Fruit fly (Drosophila melanogaster) whole organism, embryonic: Measurements from ENCODE around the gene CG34293.

Source experiments
- Abd-B ChIP-seq: fragments of 200-800 bp; sonication (Bioruptor generic); optimal IDR thresholded peaks from 2 replicates; lab custom pipeline; 2018; ENCODE audit warnings: missing biosample characterization, mild to moderate bottlenecking, missing genetic modification characterization, moderate library complexity
- CG10274 ChIP-seq: fragments of 200-800 bp; sonication (Bioruptor generic); optimal IDR thresholded peaks from 3 replicates; lab custom pipeline; 2017; ENCODE audit warnings: missing biosample characterization, mild to moderate bottlenecking, missing genetic modification characterization
- CG11696 ChIP-seq: fragments of 200-800 bp; sonication (Bioruptor generic); IDR thresholded peaks from 2 replicates; pipeline ENCODE4 v1.3.6; 2022; ENCODE audit warnings: missing biosample characterization, missing genetic modification characterization
- CG18476 ChIP-seq: fragments of 200-800 bp; sonication (Bioruptor generic); optimal IDR thresholded peaks from 2 replicates; lab custom pipeline; 2016; ENCODE audit warnings: missing biosample characterization, mild to moderate bottlenecking, missing genetic modification characterization
- CG2116 ChIP-seq: fragments of 200-800 bp; sonication (Bioruptor generic); optimal IDR thresholded peaks from 3 replicates; lab custom pipeline; 2018; ENCODE audit warnings: missing biosample characterization, mild to moderate bottlenecking, missing genetic modification characterization
- CG2199 ChIP-seq: fragments of 200-800 bp; sonication (Bioruptor generic); IDR thresholded peaks from 3 replicates; pipeline ENCODE4 v1.3.6; 2022; ENCODE audit warnings: missing biosample characterization, missing genetic modification characterization
- CG2202 ChIP-seq: fragments of 200-800 bp; sonication (Bioruptor generic); optimal IDR thresholded peaks from 2 replicates; lab custom pipeline; 2018; ENCODE audit warnings: missing biosample characterization, mild to moderate bottlenecking, missing genetic modification characterization
- CG3065 ChIP-seq: fragments of 200-800 bp; sonication (Bioruptor generic); optimal IDR thresholded peaks from 2 replicates; lab custom pipeline; 2016; ENCODE audit warnings: missing biosample characterization, missing genetic modification characterization
- CG34422 ChIP-seq: fragments of 200-800 bp; sonication (Bioruptor generic); IDR thresholded peaks from 3 replicates; pipeline ENCODE4 v1.3.6; 2022; ENCODE audit warnings: missing biosample characterization, missing genetic modification characterization
- CG5245 ChIP-seq: fragments of 200-800 bp; sonication (Bioruptor generic); optimal IDR thresholded peaks from 3 replicates; lab custom pipeline; 2016; ENCODE audit warnings: missing biosample characterization, missing genetic modification characterization
- CG5953 ChIP-seq: fragments of 200-800 bp; sonication (Bioruptor generic); IDR thresholded peaks from 2 replicates; pipeline ENCODE4 v1.3.6; 2022; ENCODE audit warnings: missing biosample characterization, missing genetic modification characterization
- CG7928 ChIP-seq: fragments of 200-800 bp; sonication (Bioruptor generic); optimal IDR thresholded peaks from 2 replicates; lab custom pipeline; 2017; ENCODE audit warnings: missing biosample characterization, mild to moderate bottlenecking, missing genetic modification characterization
- CG8478 ChIP-seq: fragments of >200 bp; optimal IDR thresholded peaks from 2 replicates; lab custom pipeline; 2018
- CG9817 ChIP-seq: fragments of 200-800 bp; sonication (Bioruptor generic); optimal IDR thresholded peaks from 2 replicates; lab custom pipeline; 2018; ENCODE audit warnings: missing biosample characterization, mild to moderate bottlenecking, missing genetic modification characterization, moderate library complexity
- Dfd ChIP-seq, 2 experiments: fragments of >200 bp; optimal IDR thresholded peaks; 2 replicates each; lab custom pipeline; 2017; ENCODE audit warnings: missing biosample characterization in 2 of 2, missing genetic modification characterization in 2 of 2
- Doc3 ChIP-seq: fragments of 200-800 bp; sonication (Bioruptor generic); IDR thresholded peaks from 3 replicates; pipeline ENCODE4 v1.3.6; 2022; ENCODE audit warnings: missing biosample characterization, missing genetic modification characterization; ENCODE audit not compliant: partially characterized antibody
- Dref ChIP-seq: fragments of 200-800 bp; sonication (Bioruptor generic); IDR thresholded peaks from 2 replicates; pipeline ENCODE4 v1.3.6; 2022; ENCODE audit warnings: missing biosample characterization, missing genetic modification characterization
- Hr78 ChIP-seq, 2 experiments: fragments of 200-800 bp in 1 of 2; fragments of >200 bp in 1 of 2; sonication (Bioruptor generic) in 1 of 2; optimal IDR thresholded peaks; 2 replicates each; lab custom pipeline; 2017 to 2019; ENCODE audit warnings: missing biosample characterization in 2 of 2, missing genetic modification characterization in 2 of 2, mild to moderate bottlenecking in 1 of 2, moderate library complexity in 1 of 2
- MTF-1 ChIP-seq: fragments of 200-800 bp; sonication (Bioruptor generic); optimal IDR thresholded peaks from 2 replicates; lab custom pipeline; 2018; ENCODE audit warnings: missing biosample characterization, mild to moderate bottlenecking, missing genetic modification characterization, borderline replicate concordance
- Meics ChIP-seq: fragments of 200-800 bp; sonication (Bioruptor generic); optimal IDR thresholded peaks from 2 replicates; lab custom pipeline; 2017; ENCODE audit warnings: missing biosample characterization, mild to moderate bottlenecking, missing genetic modification characterization
- Oli ChIP-seq: fragments of 200-800 bp; sonication (Bioruptor generic); optimal IDR thresholded peaks from 2 replicates; lab custom pipeline; 2018; ENCODE audit warnings: missing biosample characterization, mild to moderate bottlenecking, missing genetic modification characterization, moderate library complexity
- Rx ChIP-seq: fragments of 200-800 bp; sonication (Bioruptor generic); IDR thresholded peaks from 2 replicates; pipeline ENCODE4 v1.3.6; 2022; ENCODE audit warnings: missing biosample characterization, missing genetic modification characterization
- Spps ChIP-seq: fragments of 200-800 bp; sonication (Bioruptor generic); optimal IDR thresholded peaks from 2 replicates; lab custom pipeline; 2018; ENCODE audit warnings: missing biosample characterization, mild to moderate bottlenecking, missing genetic modification characterization
- abd-A ChIP-seq: fragments of 200-800 bp; sonication (Bioruptor generic); optimal IDR thresholded peaks from 3 replicates; lab custom pipeline; 2019; ENCODE audit warnings: missing biosample characterization, mild to moderate bottlenecking, missing genetic modification characterization, moderate library complexity
- aop ChIP-seq: fragments of 200-800 bp; sonication (Bioruptor generic); IDR thresholded peaks from 2 replicates; pipeline ENCODE4 v1.3.6; 2022; ENCODE audit warnings: missing biosample characterization, missing genetic modification characterization
- ara ChIP-seq: fragments of 200-800 bp; sonication (Bioruptor generic); IDR thresholded peaks from 2 replicates; pipeline ENCODE4 v1.3.6; 2022; ENCODE audit warnings: missing biosample characterization, missing genetic modification characterization
- ase ChIP-seq: fragments of 200-800 bp; sonication (Bioruptor generic); IDR thresholded peaks from 3 replicates; pipeline ENCODE4 v1.3.6; 2022; ENCODE audit warnings: missing biosample characterization, missing genetic modification characterization
- br ChIP-seq: fragments of >200 bp; optimal IDR thresholded peaks from 2 replicates; lab custom pipeline; 2017
- chinmo ChIP-seq: fragments of 200-800 bp; sonication (Bioruptor generic); IDR thresholded peaks from 4 replicates; pipeline ENCODE4 v1.3.6; 2022; ENCODE audit warnings: missing biosample characterization, missing genetic modification characterization; ENCODE audit not compliant: partially characterized antibody
- en ChIP-seq: fragments of 200-800 bp; sonication (Bioruptor generic); optimal IDR thresholded peaks from 2 replicates; lab custom pipeline; 2016; ENCODE audit warnings: missing biosample characterization, missing genetic modification characterization
- jumu ChIP-seq: fragments of 200-800 bp; sonication (Bioruptor generic); optimal IDR thresholded peaks from 3 replicates; lab custom pipeline; 2016; ENCODE audit warnings: missing biosample characterization, missing genetic modification characterization
- kah ChIP-seq: fragments of 200-800 bp; sonication (Bioruptor generic); optimal IDR thresholded peaks from 2 replicates; lab custom pipeline; 2018; ENCODE audit warnings: missing biosample characterization, mild to moderate bottlenecking, missing genetic modification characterization
- kay ChIP-seq: fragments of 200-800 bp; sonication (Bioruptor generic); optimal IDR thresholded peaks from 2 replicates; lab custom pipeline; 2016; ENCODE audit warnings: missing biosample characterization, missing genetic modification characterization
- lov ChIP-seq, 2 experiments: fragments of 200-800 bp in 1 of 2; fragments of >200 bp in 1 of 2; sonication (Bioruptor generic) in 1 of 2; IDR thresholded peaks in 1 of 2; optimal IDR thresholded peaks in 1 of 2; 2 replicates in 1 of 2; 3 replicates in 1 of 2; pipeline versions ENCODE4 v1.3.6 to Lab custom; 2017 to 2022; ENCODE audit warnings: missing biosample characterization in 1 of 2, missing genetic modification characterization in 1 of 2
- nau ChIP-seq: fragments of 200-800 bp; sonication (Bioruptor generic); optimal IDR thresholded peaks from 3 replicates; lab custom pipeline; 2017; ENCODE audit warnings: missing biosample characterization, mild to moderate bottlenecking, missing genetic modification characterization, missing genetic modification reagents
- oc ChIP-seq: fragments of 200-800 bp; sonication (Bioruptor generic); optimal IDR thresholded peaks from 2 replicates; lab custom pipeline; 2018; ENCODE audit warnings: missing biosample characterization, mild to moderate bottlenecking, missing genetic modification characterization, moderate library complexity
- pb ChIP-seq: fragments of 200-800 bp; sonication (Bioruptor generic); optimal IDR thresholded peaks from 3 replicates; lab custom pipeline; 2016; ENCODE audit warnings: missing biosample characterization, missing genetic modification characterization
- pzg ChIP-seq: fragments of 200-800 bp; sonication (Bioruptor generic); optimal IDR thresholded peaks from 3 replicates; lab custom pipeline; 2018; ENCODE audit warnings: missing biosample characterization, mild to moderate bottlenecking, missing genetic modification characterization, moderate library complexity
- ranshi ChIP-seq: fragments of 200-800 bp; sonication (Bioruptor generic); IDR thresholded peaks from 2 replicates; pipeline ENCODE4 v1.3.6; 2022; ENCODE audit warnings: missing biosample characterization, missing genetic modification characterization
- row ChIP-seq: fragments of 200-800 bp; sonication (Bioruptor generic); IDR thresholded peaks from 3 replicates; pipeline ENCODE4 v1.3.6; 2022; ENCODE audit warnings: missing biosample characterization, missing genetic modification characterization
- schlank ChIP-seq: fragments of 200-800 bp; sonication (Bioruptor generic); optimal IDR thresholded peaks from 2 replicates; lab custom pipeline; 2018; ENCODE audit warnings: missing biosample characterization, mild to moderate bottlenecking, missing genetic modification characterization
- ssp ChIP-seq: fragments of 200-800 bp; sonication (Bioruptor generic); IDR thresholded peaks from 2 replicates; pipeline ENCODE4 v1.3.6; 2022; ENCODE audit warnings: missing biosample characterization, missing genetic modification characterization
- tap ChIP-seq: fragments of 200-800 bp; optimal IDR thresholded peaks from 3 replicates; lab custom pipeline; 2019; ENCODE audit warnings: missing biosample characterization, mild to moderate bottlenecking, missing genetic modification characterization, moderate library complexity
- tgo ChIP-seq: fragments of 200-800 bp; sonication (Bioruptor generic); IDR thresholded peaks from 3 replicates; pipeline ENCODE4 v1.3.6; 2022; ENCODE audit warnings: missing biosample characterization, missing genetic modification characterization
- ttk ChIP-seq: fragments of 200-800 bp; sonication (Bioruptor generic); IDR thresholded peaks from 2 replicates; pipeline ENCODE4 v2.1.2; 2022; ENCODE audit warnings: missing biosample characterization, missing genetic modification characterization

The CG34293 gene

dm6 chr3R:27204694-27205414 lies 39.5 kb upstream of the CG34293 start (continued):
- no peak for TF ChIP-seq chinmo (GFP tag; lab: Robert Waterston, UW)
- no peak for TF ChIP-seq ttk (GFP tag; lab: Robert Waterston, UW)
- peak; percentile 5 for TF ChIP-seq CG5245 (GFP tag; lab: Kevin White, UChicago)
- no peak for TF ChIP-seq CG10274 (GFP tag; lab: Kevin White, UChicago)
- peak; percentile 6 for TF ChIP-seq tap (tag; lab: Kevin White, UChicago)
- TF ChIP-seq nau, result no peak
- no peak for TF ChIP-seq schlank (tag; lab: Kevin White, UChicago)
- no peak for TF ChIP-seq Dfd (GFP tag; optimal IDR thresholded peaks at IDR 0.05; lab: Kevin White, UChicago)
- no peak for TF ChIP-seq jumu (GFP tag; lab: Kevin White, UChicago)
- no peak for TF ChIP-seq pb (GFP tag; lab: Kevin White, UChicago)
- no peak for TF ChIP-seq ssp
- no peak for TF ChIP-seq br (lab: Kevin White, UChicago)
- no peak for TF ChIP-seq Meics
- no peak for TF ChIP-seq kah (GFP tag; lab: Kevin White, UChicago)
- TF ChIP-seq CG18476, result peak; percentile 96
- no peak for TF ChIP-seq CG3065 (GFP tag; lab: Kevin White, UChicago)
- TF ChIP-seq Oli (tag; lab: Kevin White, UChicago), result peak; percentile 30
- TF ChIP-seq CG11696 (GFP tag; lab: Robert Waterston, UW), result no peak
- TF ChIP-seq Abd-B (GFP tag; lab: Kevin White, UChicago), result peak; percentile 31
- TF ChIP-seq abd-A (tag; lab: Kevin White, UChicago), result peak; percentile 74
- TF ChIP-seq row (GFP tag; lab: Robert Waterston, UW), result peak; percentile 78
- TF ChIP-seq CG2199, result no peak
- TF ChIP-seq CG7928 (GFP tag; lab: Kevin White, UChicago), result no peak
- TF ChIP-seq CG8478 (lab: Kevin White, UChicago), result no peak
- no peak for TF ChIP-seq CG9817 (tag; lab: Kevin White, UChicago)
- TF ChIP-seq CG2202, result no peak
- TF ChIP-seq ranshi (GFP tag; lab: Robert Waterston, UW), result no peak
- no peak for TF ChIP-seq CG5953 (GFP tag; lab: Robert Waterston, UW)
- no peak for TF ChIP-seq Doc3 (GFP tag; lab: Robert Waterston, UW)
- no peak for TF ChIP-seq CG2116 (GFP tag; lab: Kevin White, UChicago)
- TF ChIP-seq Hr78 (GFP tag; optimal IDR thresholded peaks at IDR 0.05; lab: Kevin White, UChicago), result peak in 1 of 2 experiments; percentile 15
- TF ChIP-seq en (GFP tag; lab: Kevin White, UChicago), result no peak
- no peak for TF ChIP-seq MTF-1 (GFP tag; lab: Kevin White, UChicago)
- TF ChIP-seq lov (optimal IDR thresholded peaks at IDR 0.05; lab: Kevin White, UChicago), result no peak
- peak; percentile 26; the same call in 1 of the 3 replicates for TF ChIP-seq lov (GFP tag; IDR thresholded peaks at IDR 0.05; lab: Robert Waterston, UW)
- TF ChIP-seq ara, result peak; percentile 58
- no peak for TF ChIP-seq aop (GFP tag; lab: Robert Waterston, UW)
- TF ChIP-seq Dref, result no peak
- TF ChIP-seq Spps, result peak; percentile 32
- peak; percentile 52 for TF ChIP-seq oc (tag; lab: Kevin White, UChicago)
- TF ChIP-seq kay (GFP tag; lab: Kevin White, UChicago), result no peak
- no peak for TF ChIP-seq ase
- TF ChIP-seq Rx (GFP tag; lab: Robert Waterston, UW), result no peak
- no peak for TF ChIP-seq tgo (GFP tag; lab: Robert Waterston, UW)
- no peak for TF ChIP-seq pzg (GFP tag; lab: Kevin White, UChicago)
- no peak for TF ChIP-seq CG34422
